Worm (Caenorhabditis elegans): ENCODE measurements around the gene gem-4.

DNA sequence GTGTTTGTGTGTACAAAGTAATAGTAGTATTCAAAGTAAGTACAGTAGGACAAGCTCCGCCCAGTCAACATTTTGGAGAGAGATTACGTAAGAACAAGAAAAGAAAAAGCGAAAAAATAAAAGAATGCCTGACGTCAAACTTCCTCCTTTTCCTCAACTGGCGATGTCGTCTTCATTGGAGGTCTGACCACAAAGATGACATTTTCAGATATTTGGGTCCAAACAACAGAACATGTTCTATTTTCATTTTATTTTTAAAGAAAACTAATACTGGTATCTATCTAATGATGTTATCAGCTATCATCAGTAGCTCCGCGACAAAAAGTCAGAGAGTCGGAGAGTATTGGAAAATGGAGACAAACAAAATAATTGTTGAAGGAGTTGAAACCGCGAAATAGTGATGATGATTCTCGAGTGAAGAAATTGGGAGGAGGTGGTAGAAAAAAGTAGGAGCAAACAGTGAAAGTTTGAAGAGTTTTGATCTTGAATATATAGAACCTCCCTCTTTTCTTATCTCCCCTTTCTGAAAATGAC, 28.3 kb downstream of the gem-4 start, which contains the start of gene lips-5:
- TF ChIP-seq W03F9.2 (tag; optimal IDR thresholded peaks at IDR 0.05) (no peak), him-1 (tag; optimal IDR thresholded peaks at IDR 0.05) (no peak)
